Fruit fly (Drosophila melanogaster) whole organism, embryonic: Measurements from ENCODE around the gene CG42486.

Experiments
- Adf1 ChIP-seq: fragments of 200-800 bp; sonication (Bioruptor generic); IDR thresholded peaks from 2 replicates; pipeline ENCODE4 v1.3.6; 2022; ENCODE audit warnings: missing biosample characterization, missing genetic modification characterization
- CG10274 ChIP-seq: fragments of 200-800 bp; sonication (Bioruptor generic); optimal IDR thresholded peaks from 3 replicates; lab custom pipeline; 2017; ENCODE audit warnings: missing biosample characterization, mild to moderate bottlenecking, missing genetic modification characterization
- CG12219 ChIP-seq: fragments of 200-800 bp; sonication (Bioruptor generic); optimal IDR thresholded peaks from 3 replicates; lab custom pipeline; 2018; ENCODE audit warnings: missing biosample characterization, mild to moderate bottlenecking, missing genetic modification characterization
- CG12942 ChIP-seq: fragments of 200-800 bp; sonication (Bioruptor generic); optimal IDR thresholded peaks from 3 replicates; lab custom pipeline; 2016; ENCODE audit warnings: missing biosample characterization, missing genetic modification characterization
- CG14965 ChIP-seq: fragments of 200-800 bp; sonication (Bioruptor generic); optimal IDR thresholded peaks from 2 replicates; lab custom pipeline; 2016; ENCODE audit warnings: missing biosample characterization, missing genetic modification characterization, borderline replicate concordance
- CG17359 ChIP-seq: fragments of 200-800 bp; sonication (Bioruptor generic); optimal IDR thresholded peaks from 3 replicates; lab custom pipeline; 2018; ENCODE audit warnings: missing biosample characterization, mild to moderate bottlenecking, missing genetic modification characterization, moderate library complexity
- CG17385 ChIP-seq: fragments of 200-800 bp; sonication (Bioruptor generic); optimal IDR thresholded peaks from 3 replicates; lab custom pipeline; 2018; ENCODE audit warnings: missing biosample characterization, mild to moderate bottlenecking, missing genetic modification characterization
- CG17829 ChIP-seq: fragments of 200-800 bp; optimal IDR thresholded peaks from 2 replicates; lab custom pipeline; 2019; ENCODE audit warnings: missing biosample characterization, mild to moderate bottlenecking, missing genetic modification characterization, moderate library complexity
- CG2678 ChIP-seq: fragments of 200-800 bp; sonication (Bioruptor generic); optimal IDR thresholded peaks from 3 replicates; lab custom pipeline; 2019; ENCODE audit warnings: missing biosample characterization, mild to moderate bottlenecking, missing genetic modification characterization, moderate library complexity
- CG31224 ChIP-seq: fragments of 200-800 bp; sonication (Bioruptor generic); IDR thresholded peaks from 2 replicates; pipeline ENCODE4 v1.3.6; 2022; ENCODE audit warnings: missing biosample characterization, missing genetic modification characterization
- CG32532 ChIP-seq: fragments of 200-800 bp; sonication (Bioruptor generic); IDR thresholded peaks from 2 replicates; pipeline ENCODE4 v1.3.6; 2022; ENCODE audit warnings: missing biosample characterization, missing genetic modification characterization
- CG3281 ChIP-seq: fragments of 200-800 bp; sonication (Bioruptor generic); optimal IDR thresholded peaks from 3 replicates; lab custom pipeline; 2017; ENCODE audit warnings: missing biosample characterization, mild to moderate bottlenecking, missing genetic modification characterization
- CG4617 ChIP-seq: fragments of 200-800 bp; sonication (Bioruptor generic); optimal IDR thresholded peaks from 3 replicates; lab custom pipeline; 2016; ENCODE audit warnings: missing biosample characterization, missing genetic modification characterization, borderline replicate concordance
- CG5180 ChIP-seq: fragments of 200-800 bp; sonication (Bioruptor generic); optimal IDR thresholded peaks from 3 replicates; lab custom pipeline; 2017; ENCODE audit warnings: missing biosample characterization, missing genetic modification characterization, mild to moderate bottlenecking, moderate library complexity, missing genetic modification reagents
- CG6683 ChIP-seq: fragments of 200-800 bp; sonication (Bioruptor generic); optimal IDR thresholded peaks from 2 replicates; lab custom pipeline; 2017; ENCODE audit warnings: missing biosample characterization, mild to moderate bottlenecking, missing genetic modification characterization, missing genetic modification reagents
- CG7839 ChIP-seq: fragments of 200-800 bp; sonication (Bioruptor generic); optimal IDR thresholded peaks from 3 replicates; lab custom pipeline; 2018; ENCODE audit warnings: missing biosample characterization, mild to moderate bottlenecking, missing genetic modification characterization, moderate library complexity
- CoRest ChIP-seq: fragments of 200-800 bp; sonication (Bioruptor generic); optimal IDR thresholded peaks from 3 replicates; lab custom pipeline; 2018; ENCODE audit warnings: missing biosample characterization, mild to moderate bottlenecking, missing genetic modification characterization, moderate library complexity
- D ChIP-seq, 2 experiments: fragments of 200-800 bp in 1 of 2; fragments of >200 bp in 1 of 2; sonication (Bioruptor generic) in 1 of 2; optimal IDR thresholded peaks; 2 replicates in 1 of 2; 3 replicates in 1 of 2; lab custom pipeline; 2017; ENCODE audit warnings: mild to moderate bottlenecking in 1 of 2, missing biosample characterization in 1 of 2, missing genetic modification characterization in 1 of 2, missing genetic modification reagents in 1 of 2
- D19A ChIP-seq: fragments of 200-800 bp; optimal IDR thresholded peaks from 3 replicates; lab custom pipeline; 2019; ENCODE audit warnings: missing biosample characterization, mild to moderate bottlenecking, missing genetic modification characterization, moderate library complexity
- D19B ChIP-seq: fragments of 200-800 bp; sonication (Bioruptor generic); optimal IDR thresholded peaks from 2 replicates; lab custom pipeline; 2017; ENCODE audit warnings: missing biosample characterization, mild to moderate bottlenecking, missing genetic modification characterization
- GATAe ChIP-seq: fragments of 200-800 bp; sonication (Bioruptor generic); conservative IDR thresholded peaks from 2 replicates; pipeline ENCODE4 v1.3.6; 2022; ENCODE audit warnings: missing biosample characterization, missing genetic modification characterization
- HmgD ChIP-seq: fragments of 200-800 bp; sonication (Bioruptor generic); optimal IDR thresholded peaks from 3 replicates; lab custom pipeline; 2016; ENCODE audit warnings: missing biosample characterization, missing genetic modification characterization
- MBD-R2 ChIP-seq: fragments of 200-800 bp; sonication (Bioruptor generic); IDR thresholded peaks from 2 replicates; pipeline ENCODE4 v1.3.6; 2022; ENCODE audit warnings: missing biosample characterization, missing genetic modification characterization
- MESR4 ChIP-seq: fragments of 200-800 bp; sonication (Bioruptor generic); optimal IDR thresholded peaks from 2 replicates; lab custom pipeline; 2018; ENCODE audit warnings: missing biosample characterization, mild to moderate bottlenecking, missing genetic modification characterization, moderate library complexity
- Med ChIP-seq: fragments of 200-800 bp; sonication (Bioruptor generic); peaks from one replicate; lab custom pipeline; 2016; ENCODE audit warnings: missing biosample characterization, missing genetic modification characterization, mild to moderate bottlenecking, inconsistent platforms, moderate library complexity
- Meics ChIP-seq: fragments of 200-800 bp; sonication (Bioruptor generic); optimal IDR thresholded peaks from 2 replicates; lab custom pipeline; 2017; ENCODE audit warnings: missing biosample characterization, mild to moderate bottlenecking, missing genetic modification characterization
- Opbp ChIP-seq: fragments of 200-800 bp; sonication (Bioruptor generic); IDR thresholded peaks from 3 replicates; pipeline ENCODE4 v1.3.6; 2022; ENCODE audit warnings: missing biosample characterization, missing genetic modification characterization; ENCODE audit not compliant: partially characterized antibody
- YL-1 ChIP-seq: fragments of 200-800 bp; sonication (Bioruptor generic); optimal IDR thresholded peaks from 3 replicates; lab custom pipeline; 2017; ENCODE audit warnings: missing biosample characterization, mild to moderate bottlenecking, missing genetic modification characterization
- bab2 ChIP-seq: fragments of 200-800 bp; sonication (Bioruptor generic); optimal IDR thresholded peaks from 2 replicates; lab custom pipeline; 2016; ENCODE audit warnings: missing biosample characterization, missing genetic modification characterization
- bsh ChIP-seq, 2 experiments: fragments of 200-800 bp; sonication (Bioruptor generic); optimal IDR thresholded peaks; 2 replicates each; lab custom pipeline; 2017 to 2018; ENCODE audit warnings: mild to moderate bottlenecking in 2 of 2, missing biosample characterization in 2 of 2, missing genetic modification characterization in 2 of 2, moderate library complexity in 1 of 2
- chinmo ChIP-seq: fragments of 200-800 bp; sonication (Bioruptor generic); IDR thresholded peaks from 4 replicates; pipeline ENCODE4 v1.3.6; 2022; ENCODE audit warnings: missing biosample characterization, missing genetic modification characterization; ENCODE audit not compliant: partially characterized antibody
- crol ChIP-seq: fragments of 200-800 bp; sonication (Bioruptor generic); IDR thresholded peaks from 2 replicates; pipeline ENCODE4 v1.3.6; 2022; ENCODE audit warnings: missing biosample characterization, missing genetic modification characterization
- danr ChIP-seq: fragments of 200-800 bp; sonication (Bioruptor generic); IDR thresholded peaks from 2 replicates; pipeline ENCODE4 v1.3.6; 2022; ENCODE audit warnings: missing biosample characterization, missing genetic modification characterization
- exex ChIP-seq: fragments of 200-800 bp; sonication (Bioruptor generic); optimal IDR thresholded peaks from 4 replicates; lab custom pipeline; 2018; ENCODE audit warnings: missing biosample characterization, mild to moderate bottlenecking, missing genetic modification characterization, moderate library complexity
- gem ChIP-seq: fragments of 200-800 bp; sonication (Bioruptor generic); optimal IDR thresholded peaks from 2 replicates; lab custom pipeline; 2019; ENCODE audit warnings: missing biosample characterization, mild to moderate bottlenecking, missing genetic modification characterization, moderate library complexity
- h ChIP-seq: fragments of >200 bp; optimal IDR thresholded peaks from 2 replicates; lab custom pipeline; 2017
- hb ChIP-seq: fragments of 200-800 bp; sonication (Bioruptor generic); IDR thresholded peaks from 3 replicates; pipeline ENCODE4 v1.3.6; 2022; ENCODE audit warnings: missing biosample characterization, missing genetic modification characterization; ENCODE audit not compliant: partially characterized antibody
- inv ChIP-seq: fragments of 200-800 bp; sonication (Bioruptor generic); IDR thresholded peaks from 2 replicates; pipeline ENCODE4 v1.3.6; 2022; ENCODE audit warnings: missing biosample characterization, missing genetic modification characterization; ENCODE audit not compliant: partially characterized antibody
- lab ChIP-seq: fragments of 200-800 bp; sonication (Bioruptor generic); optimal IDR thresholded peaks from 3 replicates; lab custom pipeline; 2017; ENCODE audit warnings: missing biosample characterization, missing genetic modification characterization, mild to moderate bottlenecking, moderate library complexity, missing genetic modification reagents
- row ChIP-seq: fragments of 200-800 bp; sonication (Bioruptor generic); IDR thresholded peaks from 3 replicates; pipeline ENCODE4 v1.3.6; 2022; ENCODE audit warnings: missing biosample characterization, missing genetic modification characterization
- sens ChIP-seq: fragments of 200-800 bp; sonication (Bioruptor generic); peaks from one replicate; lab custom pipeline; 2016; ENCODE audit warnings: missing biosample characterization, missing genetic modification characterization
- sna ChIP-seq: fragments of 200-800 bp; sonication (Bioruptor generic); IDR thresholded peaks from 2 replicates; pipeline ENCODE4 v1.3.6; 2022; ENCODE audit warnings: missing biosample characterization, missing genetic modification characterization; ENCODE audit not compliant: partially characterized antibody
- sug ChIP-seq: fragments of 200-800 bp; optimal IDR thresholded peaks from 2 replicates; lab custom pipeline; 2019; ENCODE audit warnings: missing biosample characterization, mild to moderate bottlenecking, missing genetic modification characterization, moderate library complexity
- tap ChIP-seq: fragments of 200-800 bp; optimal IDR thresholded peaks from 3 replicates; lab custom pipeline; 2019; ENCODE audit warnings: missing biosample characterization, mild to moderate bottlenecking, missing genetic modification characterization, moderate library complexity
- zfh2 ChIP-seq: fragments of 200-800 bp; sonication (Bioruptor generic); optimal IDR thresholded peaks from 2 replicates; lab custom pipeline; 2016; ENCODE audit warnings: missing biosample characterization, missing genetic modification characterization

CG42486 gene

dm6 chr2L:11809823-11810222 lies 33.1 kb upstream of the CG42486 start:
- TF ChIP-seq danr (GFP tag; lab: Robert Waterston, UW) (no peak), h (lab: Kevin White, UChicago) (no peak), CG5180 (GFP tag; lab: Kevin White, UChicago) (no peak), CG31224 (no peak), CG6683 (GFP tag; lab: Kevin White, UChicago) (no peak), tap (tag; lab: Kevin White, UChicago) (no peak), CoRest (tag; lab: Kevin White, UChicago) (no peak), CG10274 (GFP tag; lab: Kevin White, UChicago) (no peak), CG12219 (GFP tag; lab: Kevin White, UChicago) (no peak), bsh (GFP tag; optimal IDR thresholded peaks at IDR 0.05; lab: Kevin White, UChicago) (no peak), CG17359 (tag; lab: Kevin White, UChicago) (no peak), CG14965 (no peak)

dm6 chr2L:11812781-11813664 lies 29.9 kb upstream of the CG42486 start:
- TF ChIP-seq sens (peak; percentile 57), crol (GFP tag; lab: Robert Waterston, UW) (peak; percentile 85), D19B (GFP tag; lab: Kevin White, UChicago) (peak; percentile 5), Med (GFP tag; lab: Kevin White, UChicago) (peak; percentile 33), CG17385 (GFP tag; lab: Kevin White, UChicago) (peak; percentile 93), lab (GFP tag; lab: Kevin White, UChicago) (peak; percentile 32), CG12942 (no peak), row (GFP tag; lab: Robert Waterston, UW) (0 out of 3 replicates have a peak, but pooled peaks have one; percentile 17), CG3281 (GFP tag; lab: Kevin White, UChicago) (peak; percentile 15), YL-1 (GFP tag; lab: Kevin White, UChicago) (peak; percentile 33), bab2 (GFP tag; lab: Kevin White, UChicago) (no peak), Meics (GFP tag; lab: Kevin White, UChicago) (peak; percentile 11), Opbp (GFP tag; lab: Robert Waterston, UW) (no peak), sug (tag; lab: Kevin White, UChicago) (peak; percentile 11), hb (GFP tag; lab: Robert Waterston, UW) (peak; percentile 50; the same call in 1 of the 3 replicates), chinmo (GFP tag; lab: Robert Waterston, UW) (0 out of 4 replicates have a peak, but pooled peaks have one; percentile 68), gem (peak; percentile 27), zfh2 (GFP tag; lab: Kevin White, UChicago) (peak; percentile 1), CG2678 (tag; lab: Kevin White, UChicago) (peak; percentile 15), inv (no peak), CG4617 (GFP tag; lab: Kevin White, UChicago) (peak; percentile 68), CG7839 (tag; lab: Kevin White, UChicago) (peak; percentile 8), Adf1 (GFP tag; lab: Robert Waterston, UW) (peak; percentile 98), MESR4 (peak; percentile 91), sna (GFP tag; lab: Robert Waterston, UW) (0 out of 2 replicates have a peak, but pooled peaks have one; percentile 80), exex (peak; percentile 27), MBD-R2 (peak; percentile 43; the same call in 1 of the 2 replicates), CG32532 (0 out of 2 replicates have a peak, but pooled peaks have one; percentile 19), D19A (tag; lab: Kevin White, UChicago) (peak; percentile 86), GATAe (GFP tag; lab: Robert Waterston, UW) (no peak), CG17829 (tag; lab: Kevin White, UChicago) (no peak), D (optimal IDR thresholded peaks at IDR 0.05; lab: Kevin White, UChicago) (peak; percentile 28), D (GFP tag; optimal IDR thresholded peaks at IDR 0.05; lab: Kevin White, UChicago) (no peak), HmgD (GFP tag; lab: Kevin White, UChicago) (no peak)
